Fruit fly (Drosophila melanogaster) whole organism, embryonic: Measurements from ENCODE around the gene lap.

Source experiments
- Antp ChIP-seq: fragments of 200-800 bp; sonication (Bioruptor generic); optimal IDR thresholded peaks from 3 replicates; lab custom pipeline; 2016; ENCODE audit warnings: missing biosample characterization, missing genetic modification characterization
- CG10147 ChIP-seq: fragments of 200-800 bp; sonication (Bioruptor generic); optimal IDR thresholded peaks from 2 replicates; lab custom pipeline; 2019; ENCODE audit warnings: missing biosample characterization, mild to moderate bottlenecking, missing genetic modification characterization, moderate library complexity
- CG10267 ChIP-seq: fragments of 200-800 bp; sonication (Bioruptor generic); optimal IDR thresholded peaks from 2 replicates; lab custom pipeline; 2018; ENCODE audit warnings: missing biosample characterization, mild to moderate bottlenecking, missing genetic modification characterization, moderate library complexity
- CG10431 ChIP-seq: fragments of 200-800 bp; sonication (Bioruptor generic); optimal IDR thresholded peaks from 3 replicates; lab custom pipeline; 2018; ENCODE audit warnings: missing biosample characterization, mild to moderate bottlenecking, missing genetic modification characterization
- CG14860 ChIP-seq: fragments of 200-800 bp; sonication (Bioruptor generic); IDR thresholded peaks from 3 replicates; pipeline ENCODE4 v1.3.6; 2022; ENCODE audit warnings: missing biosample characterization, missing genetic modification characterization; ENCODE audit not compliant: partially characterized antibody
- CG15011 ChIP-seq: fragments of 200-800 bp; sonication (Bioruptor generic); optimal IDR thresholded peaks from 3 replicates; lab custom pipeline; 2018; ENCODE audit warnings: missing biosample characterization, mild to moderate bottlenecking, missing genetic modification characterization
- CG1529 ChIP-seq: fragments of 200-800 bp; sonication (Bioruptor generic); optimal IDR thresholded peaks from 3 replicates; lab custom pipeline; 2018; ENCODE audit warnings: missing biosample characterization, missing genetic modification characterization
- CG1603 ChIP-seq: fragments of 200-800 bp; sonication (Bioruptor generic); optimal IDR thresholded peaks from 2 replicates; lab custom pipeline; 2019; ENCODE audit warnings: missing biosample characterization, mild to moderate bottlenecking, missing genetic modification characterization, moderate library complexity
- CG16813 ChIP-seq: fragments of 200-800 bp; sonication (Bioruptor generic); IDR thresholded peaks from 3 replicates; pipeline ENCODE4 v1.3.6; 2022; ENCODE audit warnings: missing biosample characterization, missing genetic modification characterization; ENCODE audit not compliant: partially characterized antibody
- CG18011 ChIP-seq: fragments of 200-800 bp; sonication (Bioruptor generic); optimal IDR thresholded peaks from 2 replicates; lab custom pipeline; 2017; ENCODE audit warnings: missing biosample characterization, missing genetic modification characterization, mild to moderate bottlenecking, moderate library complexity, missing genotype
- CG18262 ChIP-seq: fragments of 200-800 bp; optimal IDR thresholded peaks from 3 replicates; lab custom pipeline; 2019; ENCODE audit warnings: missing biosample characterization, mild to moderate bottlenecking, missing genetic modification characterization, moderate library complexity
- CG2129 ChIP-seq: fragments of 200-800 bp; sonication (Bioruptor generic); IDR thresholded peaks from 2 replicates; pipeline ENCODE4 v1.3.6; 2022; ENCODE audit warnings: missing biosample characterization, missing genetic modification characterization; ENCODE audit not compliant: partially characterized antibody
- CG30403 ChIP-seq: fragments of 200-800 bp; sonication (Bioruptor generic); optimal IDR thresholded peaks from 3 replicates; lab custom pipeline; 2016; ENCODE audit warnings: missing biosample characterization, missing genetic modification characterization
- CG32767 ChIP-seq: fragments of 200-800 bp; sonication (Bioruptor generic); IDR thresholded peaks from 2 replicates; pipeline ENCODE4 v1.3.6; 2022; ENCODE audit warnings: missing biosample characterization, missing genetic modification characterization
- CG3281 ChIP-seq: fragments of 200-800 bp; sonication (Bioruptor generic); optimal IDR thresholded peaks from 3 replicates; lab custom pipeline; 2017; ENCODE audit warnings: missing biosample characterization, mild to moderate bottlenecking, missing genetic modification characterization
- CG34422 ChIP-seq: fragments of 200-800 bp; sonication (Bioruptor generic); IDR thresholded peaks from 3 replicates; pipeline ENCODE4 v1.3.6; 2022; ENCODE audit warnings: missing biosample characterization, missing genetic modification characterization
- CG4328 ChIP-seq: fragments of 200-800 bp; sonication (Bioruptor generic); optimal IDR thresholded peaks from 3 replicates; lab custom pipeline; 2017; ENCODE audit warnings: missing biosample characterization, missing genetic modification reagents, missing genetic modification characterization
- CG5245 ChIP-seq: fragments of 200-800 bp; sonication (Bioruptor generic); optimal IDR thresholded peaks from 3 replicates; lab custom pipeline; 2016; ENCODE audit warnings: missing biosample characterization, missing genetic modification characterization
- CG6654 ChIP-seq: fragments of 200-800 bp; sonication (Bioruptor generic); optimal IDR thresholded peaks from 2 replicates; lab custom pipeline; 2017; ENCODE audit warnings: missing biosample characterization, mild to moderate bottlenecking, missing genetic modification characterization
- CG7745 ChIP-seq: fragments of 200-800 bp; sonication (Bioruptor generic); optimal IDR thresholded peaks from 2 replicates; lab custom pipeline; 2018; ENCODE audit warnings: missing biosample characterization, mild to moderate bottlenecking, missing genetic modification characterization, moderate library complexity
- CG7928 ChIP-seq: fragments of 200-800 bp; sonication (Bioruptor generic); optimal IDR thresholded peaks from 2 replicates; lab custom pipeline; 2017; ENCODE audit warnings: missing biosample characterization, mild to moderate bottlenecking, missing genetic modification characterization
- CG9727 ChIP-seq: fragments of 200-800 bp; sonication (Bioruptor generic); optimal IDR thresholded peaks from 3 replicates; lab custom pipeline; 2017; ENCODE audit warnings: missing biosample characterization, mild to moderate bottlenecking, missing genetic modification characterization
- CG9797 ChIP-seq: fragments of 200-800 bp; sonication (Bioruptor generic); optimal IDR thresholded peaks from 3 replicates; lab custom pipeline; 2018; ENCODE audit warnings: missing biosample characterization, mild to moderate bottlenecking, missing genetic modification characterization
- CoRest ChIP-seq: fragments of 200-800 bp; sonication (Bioruptor generic); optimal IDR thresholded peaks from 3 replicates; lab custom pipeline; 2018; ENCODE audit warnings: missing biosample characterization, mild to moderate bottlenecking, missing genetic modification characterization, moderate library complexity
- Doc3 ChIP-seq: fragments of 200-800 bp; sonication (Bioruptor generic); IDR thresholded peaks from 3 replicates; pipeline ENCODE4 v1.3.6; 2022; ENCODE audit warnings: missing biosample characterization, missing genetic modification characterization; ENCODE audit not compliant: partially characterized antibody
- Elba2 ChIP-seq: fragments of 200-800 bp; sonication (Bioruptor generic); optimal IDR thresholded peaks from 3 replicates; lab custom pipeline; 2016; ENCODE audit warnings: missing biosample characterization, missing genetic modification characterization
- HmgZ ChIP-seq: fragments of 200-800 bp; sonication (Bioruptor generic); optimal IDR thresholded peaks from 2 replicates; lab custom pipeline; 2018; ENCODE audit warnings: missing biosample characterization, mild to moderate bottlenecking, missing genetic modification characterization
- Myb ChIP-seq: fragments of 200-800 bp; sonication (Bioruptor generic); optimal IDR thresholded peaks from 2 replicates; lab custom pipeline; 2016; ENCODE audit warnings: missing biosample characterization, missing genetic modification characterization
- NK7.1 ChIP-seq: fragments of 200-800 bp; sonication (Bioruptor generic); optimal IDR thresholded peaks from 3 replicates; lab custom pipeline; 2016; ENCODE audit warnings: missing biosample characterization, missing genetic modification characterization
- bbx ChIP-seq: fragments of 200-800 bp; sonication (Bioruptor generic); IDR thresholded peaks from 2 replicates; pipeline ENCODE4 v1.3.6; 2022; ENCODE audit warnings: missing biosample characterization, missing genetic modification characterization; ENCODE audit not compliant: partially characterized antibody
- btn ChIP-seq: fragments of 200-800 bp; sonication (Bioruptor generic); optimal IDR thresholded peaks from 2 replicates; lab custom pipeline; 2016; ENCODE audit warnings: missing biosample characterization, missing genetic modification characterization
- caup ChIP-seq: fragments of 200-800 bp; sonication (Bioruptor generic); optimal IDR thresholded peaks from 3 replicates; lab custom pipeline; 2017; ENCODE audit warnings: missing biosample characterization, mild to moderate bottlenecking, missing genetic modification characterization, moderate library complexity; ENCODE audit not compliant: severe bottlenecking
- emc ChIP-seq: fragments of 200-800 bp; sonication (Bioruptor generic); optimal IDR thresholded peaks from 2 replicates; lab custom pipeline; 2016; ENCODE audit warnings: missing biosample characterization, missing genetic modification characterization
- hbn ChIP-seq: fragments of 200-800 bp; sonication (Bioruptor generic); IDR thresholded peaks from 2 replicates; pipeline ENCODE4 v1.3.6; 2022; ENCODE audit warnings: missing biosample characterization, missing genetic modification characterization; ENCODE audit not compliant: partially characterized antibody
- hkb ChIP-seq, 2 experiments: fragments of 200-800 bp in 1 of 2; fragments of >200 bp in 1 of 2; sonication (Bioruptor generic) in 1 of 2; IDR thresholded peaks in 1 of 2; optimal IDR thresholded peaks in 1 of 2; 2 replicates each; pipeline versions ENCODE4 v1.3.6 to Lab custom; 2017 to 2022; ENCODE audit warnings: missing biosample characterization in 1 of 2, missing genetic modification characterization in 1 of 2
- kay ChIP-seq: fragments of 200-800 bp; sonication (Bioruptor generic); optimal IDR thresholded peaks from 2 replicates; lab custom pipeline; 2016; ENCODE audit warnings: missing biosample characterization, missing genetic modification characterization
- nerfin-1 ChIP-seq: fragments of 200-800 bp; sonication (Bioruptor generic); optimal IDR thresholded peaks from 3 replicates; lab custom pipeline; 2019; ENCODE audit warnings: missing biosample characterization, mild to moderate bottlenecking, missing genetic modification characterization, moderate library complexity
- nom ChIP-seq: fragments of 200-800 bp; sonication (Bioruptor generic); optimal IDR thresholded peaks from 2 replicates; lab custom pipeline; 2017; ENCODE audit warnings: missing biosample characterization, missing genetic modification characterization, mild to moderate bottlenecking, moderate library complexity, missing genetic modification reagents
- sc ChIP-seq, 3 experiments: fragments of >200 bp in 2 of 3; fragments of 200-800 bp in 1 of 3; sonication (Bioruptor generic) in 1 of 3; optimal IDR thresholded peaks; 2 replicates in 2 of 3; 3 replicates in 1 of 3; lab custom pipeline; 2017; ENCODE audit warnings: mild to moderate bottlenecking in 1 of 3, missing biosample characterization in 1 of 3, missing genetic modification characterization in 1 of 3, missing genetic modification reagents in 1 of 3
- seq ChIP-seq: fragments of 200-800 bp; sonication (Bioruptor generic); IDR thresholded peaks from 2 replicates; pipeline ENCODE4 v1.3.6; 2022; ENCODE audit warnings: missing biosample characterization, missing genetic modification characterization
- sr ChIP-seq: fragments of 200-800 bp; sonication (Bioruptor generic); IDR thresholded peaks from 3 replicates; pipeline ENCODE4 v1.3.6; 2022; ENCODE audit warnings: missing biosample characterization, missing genetic modification characterization
- tgo ChIP-seq: fragments of 200-800 bp; sonication (Bioruptor generic); IDR thresholded peaks from 3 replicates; pipeline ENCODE4 v1.3.6; 2022; ENCODE audit warnings: missing biosample characterization, missing genetic modification characterization
- toy ChIP-seq: fragments of 200-800 bp; sonication (Bioruptor generic); IDR thresholded peaks from 2 replicates; pipeline ENCODE4 v1.3.6; 2022; ENCODE audit warnings: missing biosample characterization, missing genetic modification characterization
- tup ChIP-seq: fragments of 200-800 bp; sonication (Bioruptor generic); optimal IDR thresholded peaks from 2 replicates; lab custom pipeline; 2016; ENCODE audit warnings: missing biosample characterization, mild to moderate bottlenecking, missing genetic modification characterization, moderate library complexity
- vfl ChIP-seq: fragments of 200-800 bp; sonication (Bioruptor generic); optimal IDR thresholded peaks from 2 replicates; lab custom pipeline; 2016; ENCODE audit warnings: missing biosample characterization, missing genetic modification characterization
- wek ChIP-seq: fragments of 200-800 bp; sonication (Bioruptor generic); optimal IDR thresholded peaks from 3 replicates; lab custom pipeline; 2018; ENCODE audit warnings: missing biosample characterization, mild to moderate bottlenecking, missing genetic modification characterization, moderate library complexity

Gene lap

dm6 chr3R:7150544-7151406 is 36.0 kb upstream of the lap start, which contains the start of the genes gfzf and Sas-4 (continued):
- peak; percentile 63 for TF ChIP-seq CG18011
- peak; percentile 92 for TF ChIP-seq CG10267
- TF ChIP-seq CG3281 = peak; percentile 75
- TF ChIP-seq CG14860 (GFP tag; lab: Robert Waterston, UW) = no peak
- peak; percentile 82 for TF ChIP-seq CG30403 (GFP tag; lab: Kevin White, UChicago)
- TF ChIP-seq seq (GFP tag; lab: Robert Waterston, UW) = peak; percentile 58
- no peak for TF ChIP-seq CG1603
- TF ChIP-seq Doc3 = no peak
- TF ChIP-seq vfl (GFP tag; lab: Kevin White, UChicago) = peak; percentile 30
- TF ChIP-seq CG10147 (GFP tag; lab: Kevin White, UChicago) = no peak
- peak; percentile 82 for TF ChIP-seq nerfin-1 (tag; lab: Kevin White, UChicago)
- TF ChIP-seq hbn (GFP tag; lab: Robert Waterston, UW) = no peak
- TF ChIP-seq sr = no peak
- TF ChIP-seq Elba2 (GFP tag; lab: Kevin White, UChicago) = no peak
- peak; percentile 7 for TF ChIP-seq nom
- no peak for TF ChIP-seq emc (GFP tag; lab: Kevin White, UChicago)
- no peak for TF ChIP-seq CG15011 (GFP tag; lab: Kevin White, UChicago)
- TF ChIP-seq NK7.1 = no peak
- TF ChIP-seq kay = no peak
- TF ChIP-seq CG9797 (GFP tag; lab: Kevin White, UChicago) = peak; percentile 43
- peak; percentile 47 for TF ChIP-seq CG6654 (GFP tag; lab: Kevin White, UChicago)
- no peak; the same call in 1 of the 2 replicates for TF ChIP-seq CG32767 (GFP tag; lab: Robert Waterston, UW)
- peak; percentile 49 for TF ChIP-seq Antp (GFP tag; lab: Kevin White, UChicago)
- peak; percentile 68 for TF ChIP-seq CG9727 (GFP tag; lab: Kevin White, UChicago)
- no peak for TF ChIP-seq caup (GFP tag; lab: Kevin White, UChicago)
- TF ChIP-seq CG10431 = no peak
- TF ChIP-seq CG4328 (GFP tag; lab: Kevin White, UChicago) = peak; percentile 45
- peak; percentile 19 for TF ChIP-seq HmgZ (tag; lab: Kevin White, UChicago)
- peak; percentile 77 for TF ChIP-seq CoRest
- TF ChIP-seq CG18262 (tag; lab: Kevin White, UChicago) = peak; percentile 62
- no peak for TF ChIP-seq wek (GFP tag; lab: Kevin White, UChicago)
- TF ChIP-seq Myb = peak; percentile 38
- no peak for TF ChIP-seq tup (GFP tag; lab: Kevin White, UChicago)
- TF ChIP-seq toy = no peak
- no peak for TF ChIP-seq CG16813
- TF ChIP-seq tgo = peak; percentile 61
- TF ChIP-seq CG34422 = peak; percentile 44
- TF ChIP-seq sc (optimal IDR thresholded peaks at IDR 0.05; lab: Kevin White, UChicago) = no peak
- TF ChIP-seq sc (GFP tag; optimal IDR thresholded peaks at IDR 0.05; lab: Kevin White, UChicago) = peak; percentile 8
- TF ChIP-seq btn (GFP tag; lab: Kevin White, UChicago) = no peak
- no peak for TF ChIP-seq hkb (optimal IDR thresholded peaks at IDR 0.05; lab: Kevin White, UChicago)
- peak; percentile 48; the same call in 1 of the 2 replicates for TF ChIP-seq hkb (GFP tag; IDR thresholded peaks at IDR 0.05; lab: Robert Waterston, UW)
- TF ChIP-seq CG5245 (GFP tag; lab: Kevin White, UChicago) = peak; percentile 25
- TF ChIP-seq CG1529 (GFP tag; lab: Kevin White, UChicago) = no peak
- TF ChIP-seq CG7745 = no peak
- TF ChIP-seq CG7928 (GFP tag; lab: Kevin White, UChicago) = peak; percentile 88
- no peak for TF ChIP-seq bbx
- no peak for TF ChIP-seq CG2129 (GFP tag; lab: Robert Waterston, UW)
